Fruit fly (Drosophila melanogaster) whole organism, wandering third instar larva: ENCODE data around the gene CG5112.

ENCODE experiments used
- Abd-B ChIP-seq: fragments of >200 bp; optimal IDR thresholded peaks from 2 replicates; lab custom pipeline; 2017; ENCODE audit warnings: missing biosample characterization, missing genetic modification characterization
- CG32264 ChIP-seq: fragments of 200-800 bp; sonication (Bioruptor generic); optimal IDR thresholded peaks from 2 replicates; lab custom pipeline; 2016; ENCODE audit warnings: missing biosample characterization, missing genetic modification characterization
- CG9705 ChIP-seq: fragments of 200-800 bp; sonication (Bioruptor generic); optimal IDR thresholded peaks from 2 replicates; lab custom pipeline; 2018; ENCODE audit warnings: missing biosample characterization, mild to moderate bottlenecking, missing genetic modification characterization
- CrebA ChIP-seq: fragments of 200-800 bp; sonication (Bioruptor generic); optimal IDR thresholded peaks from 2 replicates; lab custom pipeline; 2016; ENCODE audit warnings: missing biosample characterization, mild to moderate bottlenecking, missing genetic modification characterization, borderline replicate concordance
- Dfd ChIP-seq: fragments of >200 bp; optimal IDR thresholded peaks from 2 replicates; lab custom pipeline; 2017; ENCODE audit warnings: missing biosample characterization, missing genetic modification characterization
- Dif ChIP-seq: fragments of 200-275, 200-300 bp; sonication (Bioruptor generic); optimal IDR thresholded peaks from 2 replicates; lab custom pipeline; 2018; ENCODE audit warnings: missing biosample characterization, missing genetic modification characterization; ENCODE audit not compliant: partially characterized antibody
- GATAd ChIP-seq: sonication (Bioruptor generic); optimal IDR thresholded peaks from 2 replicates; lab custom pipeline; 2016; ENCODE audit warnings: missing biosample characterization, missing genetic modification characterization
- HLH106 ChIP-seq: fragments of 200-800 bp; optimal IDR thresholded peaks from 3 replicates; lab custom pipeline; 2019; ENCODE audit warnings: missing biosample characterization, mild to moderate bottlenecking, missing genetic modification characterization, moderate library complexity
- Hnf4 ChIP-seq: fragments of 200-800 bp; sonication (Bioruptor generic); optimal IDR thresholded peaks from 2 replicates; lab custom pipeline; 2016; ENCODE audit warnings: missing biosample characterization, mild to moderate bottlenecking, missing genetic modification characterization
- Hr83 ChIP-seq: fragments of 200-300 bp; sonication (Bioruptor generic); optimal IDR thresholded peaks from 2 replicates; lab custom pipeline; 2016; ENCODE audit warnings: missing biosample characterization, mild to moderate bottlenecking, missing genetic modification characterization, moderate library complexity; ENCODE audit not compliant: poor library complexity, severe bottlenecking
- Jra ChIP-seq: sonication (Bioruptor generic); optimal IDR thresholded peaks from 2 replicates; lab custom pipeline; 2016; ENCODE audit warnings: missing biosample characterization, missing genetic modification characterization
- Mio ChIP-seq: sonication (Bioruptor generic); optimal IDR thresholded peaks from 2 replicates; lab custom pipeline; 2016; ENCODE audit warnings: missing biosample characterization, missing genetic modification characterization
- Myc ChIP-seq: fragments of >200 bp; optimal IDR thresholded peaks from 2 replicates; lab custom pipeline; 2017
- N ChIP-seq: fragments of >200 bp; optimal IDR thresholded peaks from 2 replicates; lab custom pipeline; 2018; ENCODE audit warnings: missing biosample characterization, missing external identifiers, missing genetic modification characterization
- OdsH ChIP-seq: fragments of 200-800 bp; sonication (Bioruptor generic); optimal IDR thresholded peaks from 2 replicates; lab custom pipeline; 2016; ENCODE audit warnings: missing biosample characterization, mild to moderate bottlenecking, missing genetic modification characterization
- Rel ChIP-seq, 2 experiments: fragments of 200-800 bp; sonication (Bioruptor generic) in 1 of 2; optimal IDR thresholded peaks; 2 replicates in 1 of 2; 3 replicates in 1 of 2; lab custom pipeline; 2016 to 2019; ENCODE audit warnings: mild to moderate bottlenecking in 2 of 2, missing biosample characterization in 2 of 2, missing genetic modification characterization in 2 of 2, moderate library complexity in 1 of 2
- Sp1 ChIP-seq: fragments of 200-800 bp; sonication (Bioruptor generic); optimal IDR thresholded peaks from 3 replicates; lab custom pipeline; 2019; ENCODE audit warnings: missing biosample characterization, mild to moderate bottlenecking, missing genetic modification characterization, moderate library complexity
- Vsx2 ChIP-seq: fragments of 200-300, 225-300 bp; sonication (Bioruptor generic); optimal IDR thresholded peaks from 2 replicates; lab custom pipeline; 2018; ENCODE audit warnings: missing biosample characterization, missing genetic modification characterization; ENCODE audit not compliant: partially characterized antibody
- br ChIP-seq: fragments of 200-800 bp; sonication (Bioruptor generic); optimal IDR thresholded peaks from 2 replicates; lab custom pipeline; 2016; ENCODE audit warnings: missing biosample characterization, missing genetic modification characterization
- brk ChIP-seq: fragments of 200-800 bp; sonication (Bioruptor generic); optimal IDR thresholded peaks from 2 replicates; lab custom pipeline; 2016; ENCODE audit warnings: missing biosample characterization, mild to moderate bottlenecking, missing genetic modification characterization
- dl ChIP-seq, 2 experiments: fragments of 175-275, 200-275 bp in 1 of 2; fragments of 200-275 bp in 1 of 2; sonication (Bioruptor generic); optimal IDR thresholded peaks; lab custom pipeline; 2018; ENCODE audit warnings: mild to moderate bottlenecking in 2 of 2, missing biosample characterization in 2 of 2, missing genetic modification characterization in 2 of 2, moderate library complexity in 2 of 2; ENCODE audit not compliant: partially characterized antibody in 2 of 2, insufficient read depth in 1 of 2
- dmrt93B ChIP-seq: fragments of 200-800 bp; sonication (Bioruptor generic); optimal IDR thresholded peaks from 2 replicates; lab custom pipeline; 2018; ENCODE audit warnings: missing biosample characterization, mild to moderate bottlenecking, missing genetic modification characterization
- dsf ChIP-seq: sonication (Bioruptor generic); optimal IDR thresholded peaks from 2 replicates; lab custom pipeline; 2016; ENCODE audit warnings: missing biosample characterization, missing genetic modification characterization, borderline replicate concordance
- ey ChIP-seq: fragments of 200-800 bp; sonication (Bioruptor generic); optimal IDR thresholded peaks from 2 replicates; lab custom pipeline; 2016; ENCODE audit warnings: missing biosample characterization, missing genetic modification characterization
- foxo ChIP-seq, 2 experiments: fragments of 200-800 bp; sonication (Bioruptor generic); optimal IDR thresholded peaks; 2 replicates in 1 of 2; 3 replicates in 1 of 2; lab custom pipeline; 2016 to 2017; ENCODE audit warnings: missing biosample characterization in 2 of 2, missing genetic modification characterization in 2 of 2
- fru ChIP-seq: fragments of 200-800 bp; sonication (Bioruptor generic); optimal IDR thresholded peaks from 3 replicates; lab custom pipeline; 2016; ENCODE audit warnings: missing biosample characterization, mild to moderate bottlenecking, missing genetic modification characterization
- h ChIP-seq: fragments of 200-800 bp; sonication (Bioruptor generic); optimal IDR thresholded peaks from 3 replicates; lab custom pipeline; 2016; ENCODE audit warnings: missing biosample characterization, mild to moderate bottlenecking, missing genetic modification characterization
- jim ChIP-seq: fragments of 175-275, 200-325 bp; sonication (Bioruptor generic); optimal IDR thresholded peaks from 2 replicates; lab custom pipeline; 2016; ENCODE audit warnings: missing biosample characterization, mild to moderate bottlenecking, missing genetic modification characterization
- lola ChIP-seq: fragments of >200 bp; optimal IDR thresholded peaks from 2 replicates; lab custom pipeline; 2017; ENCODE audit warnings: missing biosample characterization, missing genetic modification characterization
- pan ChIP-seq: fragments of >200 bp; optimal IDR thresholded peaks from 2 replicates; lab custom pipeline; 2017
- psq ChIP-seq: fragments of 200-800 bp; sonication (Bioruptor generic); optimal IDR thresholded peaks from 3 replicates; lab custom pipeline; 2017; ENCODE audit warnings: missing biosample characterization, mild to moderate bottlenecking, missing genetic modification characterization, moderate library complexity
- rgr ChIP-seq: fragments of 200-800 bp; sonication (Bioruptor generic); optimal IDR thresholded peaks from 3 replicates; lab custom pipeline; 2016; ENCODE audit warnings: missing biosample characterization, mild to moderate bottlenecking, missing genetic modification characterization
- sage ChIP-seq: fragments of 200-800 bp; sonication (Bioruptor generic); optimal IDR thresholded peaks from 2 replicates; lab custom pipeline; 2016; ENCODE audit warnings: missing biosample characterization, mild to moderate bottlenecking, missing genetic modification characterization
- sv ChIP-seq: fragments of 200-800 bp; sonication (Bioruptor generic); optimal IDR thresholded peaks from 3 replicates; lab custom pipeline; 2016; ENCODE audit warnings: missing biosample characterization, missing genetic modification characterization
- tai ChIP-seq: sonication (Bioruptor generic); optimal IDR thresholded peaks from 2 replicates; lab custom pipeline; 2016; ENCODE audit warnings: missing biosample characterization, missing genetic modification characterization
- woc ChIP-seq: sonication (Bioruptor generic); optimal IDR thresholded peaks from 2 replicates; lab custom pipeline; 2016; ENCODE audit warnings: missing biosample characterization, mild to moderate bottlenecking, missing genetic modification characterization

Gene CG5112

dm6 chr3R:25517521-25517920 lies 26.3 kb downstream of the CG5112 start:
- TF ChIP-seq Abd-B (GFP tag; lab: Kevin White, UChicago), result no peak
- TF ChIP-seq fru (GFP tag; lab: Kevin White, UChicago), result no peak
- TF ChIP-seq dsf (GFP tag; lab: Kevin White, UChicago), result no peak
- no peak for TF ChIP-seq jim (GFP tag; lab: Kevin White, UChicago)
- no peak for TF ChIP-seq sv
- TF ChIP-seq woc (GFP tag; lab: Kevin White, UChicago), result no peak
- TF ChIP-seq Dfd, result no peak
- no peak for TF ChIP-seq Dif
- no peak for TF ChIP-seq CG32264 (GFP tag; lab: Kevin White, UChicago)
- no peak for TF ChIP-seq Hnf4
- TF ChIP-seq Myc (lab: Kevin White, UChicago), result no peak

dm6 chr3R:25518099-25518567 lies 26.9 kb downstream of the CG5112 start:
- peak; percentile 42 for TF ChIP-seq Hr83 (GFP tag; lab: Kevin White, UChicago)
- peak; percentile 27 for TF ChIP-seq Rel (GFP tag; optimal IDR thresholded peaks at IDR 0.05; lab: Kevin White, UChicago)
- no peak for TF ChIP-seq Rel (tag; optimal IDR thresholded peaks at IDR 0.05; lab: Kevin White, UChicago)
- TF ChIP-seq sv, result no peak
- peak; percentile 85 for TF ChIP-seq Dif
- no peak for TF ChIP-seq Dfd
- peak; percentile 67 to 89 for TF ChIP-seq dl (GFP tag; optimal IDR thresholded peaks at IDR 0.05; lab: Kevin White, UChicago; ENCODE audit: insufficient read depth in 1 of 2, partially characterized antibody in 2 of 2)
- peak; percentile 59 for TF ChIP-seq Jra
- peak; percentile 27 for TF ChIP-seq Sp1
- TF ChIP-seq N, result no peak
- peak; percentile 58 for TF ChIP-seq Vsx2

- peak; percentile 41 for TF ChIP-seq Dfd
- TF ChIP-seq psq (GFP tag; lab: Kevin White, UChicago), result peak; percentile 53
- TF ChIP-seq CG9705 (GFP tag; lab: Kevin White, UChicago), result no peak
- TF ChIP-seq, all 38 proteins: peak for 2
Measured at dm6 chr3R:25518584-25518983, 27.3 kb downstream of the CG5112 start.

- TF ChIP-seq Myc (lab: Kevin White, UChicago) (no peak), tai (peak; percentile 12), fru (GFP tag; lab: Kevin White, UChicago) (no peak)
Measured at dm6 chr3R:25519465-25520071, 28.3 kb downstream of the CG5112 start.

DNA sequence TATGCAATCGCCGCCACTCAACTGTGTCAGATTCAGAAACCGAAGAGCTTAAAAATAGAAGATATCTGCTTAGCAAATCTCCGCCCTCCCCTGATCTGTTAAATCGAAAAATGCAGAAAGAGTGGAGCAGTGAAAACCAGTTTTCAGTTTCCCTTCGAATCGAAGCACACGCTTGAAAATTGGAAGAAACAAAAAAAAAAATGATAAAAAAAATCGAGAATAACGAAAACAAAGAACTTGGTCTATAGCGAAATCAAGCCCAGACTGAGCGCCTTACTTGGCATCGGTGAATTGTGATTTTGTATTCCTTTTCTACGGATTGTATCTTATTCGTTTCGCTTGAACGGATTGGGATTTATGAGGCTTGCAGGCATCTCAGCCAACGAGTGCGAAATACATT lies 38.0 kb downstream of the CG5112 start:
- no peak for TF ChIP-seq CG32264 (GFP tag; lab: Kevin White, UChicago)
- no peak for TF ChIP-seq br
- no peak for TF ChIP-seq psq (GFP tag; lab: Kevin White, UChicago)
- no peak for TF ChIP-seq tai
- no peak for TF ChIP-seq sv
- no peak for TF ChIP-seq ey (GFP tag; lab: Kevin White, UChicago)
- TF ChIP-seq dsf (GFP tag; lab: Kevin White, UChicago), result no peak
- no peak for TF ChIP-seq fru (GFP tag; lab: Kevin White, UChicago)
- TF ChIP-seq GATAd, result no peak
- TF ChIP-seq lola, result no peak
- no peak for TF ChIP-seq CG9705 (GFP tag; lab: Kevin White, UChicago)
- TF ChIP-seq Hr83 (GFP tag; lab: Kevin White, UChicago), result no peak
- TF ChIP-seq HLH106, result no peak
- no peak for TF ChIP-seq jim (GFP tag; lab: Kevin White, UChicago)
- no peak for TF ChIP-seq sage (GFP tag; lab: Kevin White, UChicago)
- TF ChIP-seq N, result no peak
- TF ChIP-seq Myc (lab: Kevin White, UChicago), result no peak
- TF ChIP-seq Dif, result no peak
- no peak for TF ChIP-seq Dfd
- no peak for TF ChIP-seq Mio (GFP tag; lab: Kevin White, UChicago)

dm6 chr3R:25531905-25532387 lies 40.7 kb downstream of the CG5112 start:
- TF ChIP-seq pan (lab: Kevin White, UChicago), result no peak
- TF ChIP-seq Myc (lab: Kevin White, UChicago), result no peak
- TF ChIP-seq CrebA (GFP tag; lab: Kevin White, UChicago), result no peak
- TF ChIP-seq Jra, result no peak
- TF ChIP-seq br, result peak; percentile 48
- TF ChIP-seq Hnf4, result peak; percentile 2
- no peak for TF ChIP-seq N
- peak; percentile 56 for TF ChIP-seq h (GFP tag; lab: Kevin White, UChicago)
- no peak for TF ChIP-seq dmrt93B
- TF ChIP-seq lola, result no peak
- peak; percentile 37 for TF ChIP-seq OdsH (GFP tag; lab: Kevin White, UChicago)
- TF ChIP-seq woc (GFP tag; lab: Kevin White, UChicago), result no peak
- TF ChIP-seq brk (GFP tag; lab: Kevin White, UChicago), result peak; percentile 26
- TF ChIP-seq Mio (GFP tag; lab: Kevin White, UChicago), result no peak
- no peak for TF ChIP-seq dl (GFP tag; optimal IDR thresholded peaks at IDR 0.05; lab: Kevin White, UChicago; ENCODE audit: insufficient read depth in 1 of 2, partially characterized antibody in 2 of 2)
- TF ChIP-seq sage (GFP tag; lab: Kevin White, UChicago), result no peak
- TF ChIP-seq psq (GFP tag; lab: Kevin White, UChicago), result peak; percentile 3
- TF ChIP-seq fru (GFP tag; lab: Kevin White, UChicago), result peak; percentile 70
- TF ChIP-seq foxo (GFP tag; optimal IDR thresholded peaks at IDR 0.05; lab: Kevin White, UChicago), result peak in 1 of 2 experiments; percentile 71
- TF ChIP-seq rgr (GFP tag; lab: Kevin White, UChicago), result peak; percentile 56
- no peak for TF ChIP-seq HLH106
- peak; percentile 42 for TF ChIP-seq ey (GFP tag; lab: Kevin White, UChicago)
- no peak for TF ChIP-seq jim (GFP tag; lab: Kevin White, UChicago)
